Worm (Caenorhabditis elegans) whole organism, L3 larva: ENCODE results near the gene F49E8.7.
A peak's percentile ranks its signal among the peaks of the same experiment; 100 is the strongest.
"Not testable (repeated sequence)": the region's sequence is repeated elsewhere in the genome, so short reads cannot be mapped to it uniquely, and the experiment has no call there.

Source experiments
- aly-2 ChIP-seq: fragments of 150-350 bp; optimal IDR thresholded peaks from 2 replicates; lab custom pipeline; 2014; ENCODE audit warnings: missing biosample characterization, missing genetic modification characterization
- ceh-16 ChIP-seq: sonication (generic microtip); optimal IDR thresholded peaks from 2 replicates; lab custom pipeline; 2017; ENCODE audit warnings: missing biosample characterization, missing genetic modification characterization
- ceh-28 ChIP-seq: fragments of 150-350 bp; optimal IDR thresholded peaks from 2 replicates; lab custom pipeline; 2014; ENCODE audit warnings: missing biosample characterization, missing genetic modification reagents, missing genetic modification characterization
- ceh-9 ChIP-seq: sonication (generic microtip); optimal IDR thresholded peaks from 2 replicates; lab custom pipeline; 2018; ENCODE audit warnings: missing biosample characterization, missing genetic modification characterization
- daf-12 ChIP-seq: fragments of 150-350 bp; optimal IDR thresholded peaks from 2 replicates; lab custom pipeline; 2014; ENCODE audit warnings: missing biosample characterization, missing genetic modification reagents, missing genetic modification characterization
- egl-27 ChIP-seq: sonication (generic microtip); optimal IDR thresholded peaks from 4 replicates; lab custom pipeline; 2017; ENCODE audit warnings: missing biosample characterization, missing genetic modification reagents, missing genetic modification characterization
- egl-5 ChIP-seq: fragments of 150-350 bp; optimal IDR thresholded peaks from 2 replicates; lab custom pipeline; 2017; ENCODE audit warnings: missing biosample characterization, missing genetic modification reagents, missing genetic modification characterization, inconsistent platforms
- elt-2 ChIP-seq: sonication (generic microtip); optimal IDR thresholded peaks from 2 replicates; lab custom pipeline; 2016; ENCODE audit warnings: missing genetic modification reagents, mild to moderate bottlenecking, missing genetic modification characterization, missing compliant biosample characterization
- elt-3 ChIP-seq, 3 experiments: fragments of 150-350 bp in 1 of 3; sonication (generic microtip) in 2 of 3; optimal IDR thresholded peaks; 2 replicates in 2 of 3; 4 replicates in 1 of 3; lab custom pipeline; 2014 to 2017; ENCODE audit warnings: missing biosample characterization in 3 of 3, missing genetic modification characterization in 3 of 3
- fkh-10 ChIP-seq: sonication (generic microtip); optimal IDR thresholded peaks from 2 replicates; lab custom pipeline; 2017; ENCODE audit warnings: missing biosample characterization, missing genetic modification reagents, missing genetic modification characterization
- fkh-2 ChIP-seq: fragments of 150-350 bp; optimal IDR thresholded peaks from 2 replicates; lab custom pipeline; 2014; ENCODE audit warnings: missing biosample characterization, missing genetic modification reagents, missing genetic modification characterization
- fos-1 ChIP-seq: fragments of 150-350 bp; optimal IDR thresholded peaks from 2 replicates; lab custom pipeline; 2014; ENCODE audit warnings: missing biosample characterization, missing genetic modification characterization
- hmg-11 ChIP-seq: sonication (generic microtip); optimal IDR thresholded peaks from 2 replicates; lab custom pipeline; 2016; ENCODE audit warnings: missing genetic modification characterization, missing compliant biosample characterization
- jun-1 ChIP-seq: fragments of 150-350 bp; optimal IDR thresholded peaks from 2 replicates; lab custom pipeline; 2014; ENCODE audit warnings: missing biosample characterization, missing genetic modification reagents, missing genetic modification characterization
- lin-15B ChIP-seq: fragments of 150-350 bp; optimal IDR thresholded peaks from 2 replicates; lab custom pipeline; 2014; ENCODE audit warnings: missing biosample characterization, missing genetic modification characterization
- lin-39 ChIP-seq: fragments of 150-350 bp; optimal IDR thresholded peaks from 2 replicates; lab custom pipeline; 2018; ENCODE audit warnings: missing biosample characterization, missing genetic modification reagents, missing genetic modification characterization
- lsy-12 ChIP-seq: sonication (generic microtip); optimal IDR thresholded peaks from 2 replicates; lab custom pipeline; 2016; ENCODE audit warnings: mild to moderate bottlenecking, missing genetic modification characterization, missing compliant biosample characterization
- mdl-1 ChIP-seq: fragments of 150-350 bp; optimal IDR thresholded peaks from 2 replicates; lab custom pipeline; 2014; ENCODE audit warnings: missing biosample characterization, missing genetic modification characterization
- mml-1 ChIP-seq: fragments of 150-350 bp; sonication (generic microtip); optimal IDR thresholded peaks from 3 replicates; lab custom pipeline; 2014; ENCODE audit warnings: missing biosample characterization, missing genetic modification characterization
- nfya-1 ChIP-seq: sonication (generic microtip); optimal IDR thresholded peaks from 2 replicates; lab custom pipeline; 2017; ENCODE audit warnings: missing genetic modification characterization, mild to moderate bottlenecking, missing compliant biosample characterization, antibody characterized with exemption, moderate library complexity; ENCODE audit not compliant: insufficient read depth
- nhr-11 ChIP-seq: fragments of 150-350 bp; optimal IDR thresholded peaks from 2 replicates; lab custom pipeline; 2014; ENCODE audit warnings: missing biosample characterization, missing genetic modification characterization
- nhr-12 ChIP-seq: fragments of 150-350 bp; optimal IDR thresholded peaks from 2 replicates; lab custom pipeline; 2014; ENCODE audit warnings: missing biosample characterization, missing genetic modification characterization
- nhr-23 ChIP-seq: fragments of 150-350 bp; optimal IDR thresholded peaks from 2 replicates; lab custom pipeline; 2014; ENCODE audit warnings: missing biosample characterization, missing genetic modification reagents, missing genetic modification characterization
- nhr-25 ChIP-seq: sonication (generic microtip); optimal IDR thresholded peaks from 2 replicates; lab custom pipeline; 2017; ENCODE audit warnings: missing biosample characterization, missing genetic modification characterization
- nhr-67 ChIP-seq: fragments of 150-350 bp; optimal IDR thresholded peaks from 2 replicates; lab custom pipeline; 2014; ENCODE audit warnings: missing biosample characterization, missing genetic modification characterization
- pha-4 ChIP-seq: fragments of 150-350 bp; optimal IDR thresholded peaks from 2 replicates; lab custom pipeline; 2014; ENCODE audit warnings: missing biosample characterization, missing genetic modification reagents, missing genetic modification characterization
- pqm-1 ChIP-seq: fragments of 150-350 bp; optimal IDR thresholded peaks from 2 replicates; lab custom pipeline; 2017; ENCODE audit warnings: missing biosample characterization, missing genetic modification characterization, inconsistent platforms
- skn-1 ChIP-seq: fragments of 150-350 bp; optimal IDR thresholded peaks from 2 replicates; lab custom pipeline; 2014; ENCODE audit warnings: missing biosample characterization, missing genetic modification characterization
- snpc-4 ChIP-seq: fragments of 150-350 bp; optimal IDR thresholded peaks from 2 replicates; lab custom pipeline; 2014; ENCODE audit warnings: missing biosample characterization, missing genetic modification characterization
- unc-62 ChIP-seq: fragments of 150-350 bp; sonication (generic microtip); optimal IDR thresholded peaks from 4 replicates; lab custom pipeline; 2014; ENCODE audit warnings: missing biosample characterization, missing genetic modification reagents, missing genetic modification characterization
- zag-1 ChIP-seq: fragments of 150-350 bp; optimal IDR thresholded peaks from 2 replicates; lab custom pipeline; 2014; ENCODE audit warnings: missing biosample characterization, missing genetic modification characterization
- ztf-11 ChIP-seq: fragments of 150-350 bp; optimal IDR thresholded peaks from 2 replicates; lab custom pipeline; 2014; ENCODE audit warnings: missing biosample characterization, missing genetic modification characterization
- ztf-4 ChIP-seq: fragments of 150-350 bp; optimal IDR thresholded peaks from 2 replicates; lab custom pipeline; 2014; ENCODE audit warnings: missing biosample characterization, missing genetic modification characterization

F49E8.7 gene

ce11 chrIV:7568593-7568992, 12.4 kb upstream of the F49E8.7 start, which contains the start of gene clec-180:
Gene clec-180, plus strand, starts transcription at chrIV:7568893.
- TF ChIP-seq snpc-4 (tag; lab: Kevin White, UChicago) (no peak), ceh-16 (tag; lab: Kevin White, UChicago) (no peak), hmg-11 (tag; lab: Kevin White, UChicago) (no peak), lin-39 (no peak), lsy-12 (no peak), mml-1 (tag; lab: Kevin White, UChicago) (no peak), skn-1 (tag; lab: Kevin White, UChicago) (no peak)
- TF ChIP-seq, all 47 proteins: peak for 0

DNA sequence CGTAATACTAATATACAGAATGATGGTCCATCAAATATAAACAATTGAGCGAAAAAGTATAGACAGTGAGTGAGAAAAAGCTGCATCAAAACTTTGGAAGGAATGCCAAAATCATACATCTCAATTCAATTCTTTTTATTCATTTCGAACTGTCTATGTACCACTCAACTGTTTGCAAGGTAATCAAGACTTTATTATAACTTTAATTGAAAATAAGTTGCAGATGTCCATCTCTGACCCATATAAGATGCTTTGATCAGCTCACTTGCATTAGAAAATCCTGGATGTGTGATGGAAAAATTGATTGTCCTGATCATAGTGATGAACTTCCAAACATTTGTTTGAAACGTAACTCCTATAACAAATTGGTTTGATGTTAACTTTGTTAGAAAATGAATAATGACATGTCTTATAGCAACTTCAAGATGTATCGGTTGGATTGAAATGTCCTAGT, 11.4 kb upstream of the F49E8.7 start, which contains the start of gene F32E10.8:
Gene F32E10.8 (plus strand): TSS at position 51 of the 454 bp plus-strand sequence.
- TF ChIP-seq jun-1 (tag; lab: Kevin White, UChicago) = no peak
- TF ChIP-seq ztf-4 (tag; lab: Kevin White, UChicago) = no peak
- no peak for TF ChIP-seq nhr-11 (tag; lab: Kevin White, UChicago)
- no peak for TF ChIP-seq lsy-12
- TF ChIP-seq snpc-4 (tag; lab: Kevin White, UChicago) = no peak
- no peak for TF ChIP-seq mdl-1 (tag; lab: Kevin White, UChicago)
- TF ChIP-seq, all 47 proteins: peak for 0

ce11 chrIV:7563850-7564249, 7.7 kb upstream of the F49E8.7 start, which contains the start of gene F32E10.9:
Gene F32E10.9, minus strand, starts transcription at chrIV:7563950.
- TF ChIP-seq nhr-67, fkh-2, nfya-1 (tag; lab: Kevin White, UChicago): not testable (repeated sequence)

ce11 chrIV:7561614-7562142, 5.5 kb upstream of the F49E8.7 start, which contains the start of gene ima-3:
Gene ima-3, minus strand, starts transcription at chrIV:7561664.
- TF ChIP-seq zag-1 (tag; lab: Kevin White, UChicago) (no peak), lin-39 (peak; percentile 48), nhr-23 (tag; lab: Kevin White, UChicago) (peak; percentile 33), snpc-4 (tag; lab: Kevin White, UChicago) (peak; percentile 29), nfya-1 (tag; lab: Kevin White, UChicago) (peak; percentile 59), egl-5 (tag; lab: Kevin White, UChicago) (peak; percentile 53), elt-2 (tag; lab: Kevin White, UChicago) (peak; percentile 12), daf-12 (tag; lab: Kevin White, UChicago) (no peak), egl-27 (tag; lab: Kevin White, UChicago) (no peak), pha-4 (peak; percentile 78), ztf-4 (tag; lab: Kevin White, UChicago) (no peak), hmg-11 (tag; lab: Kevin White, UChicago) (peak; percentile 39), lin-15B (tag; lab: Kevin White, UChicago) (peak; percentile 75), ceh-28 (tag; lab: Kevin White, UChicago) (no peak)
- TF ChIP-seq, all 47 proteins: peak for 9

DNA sequence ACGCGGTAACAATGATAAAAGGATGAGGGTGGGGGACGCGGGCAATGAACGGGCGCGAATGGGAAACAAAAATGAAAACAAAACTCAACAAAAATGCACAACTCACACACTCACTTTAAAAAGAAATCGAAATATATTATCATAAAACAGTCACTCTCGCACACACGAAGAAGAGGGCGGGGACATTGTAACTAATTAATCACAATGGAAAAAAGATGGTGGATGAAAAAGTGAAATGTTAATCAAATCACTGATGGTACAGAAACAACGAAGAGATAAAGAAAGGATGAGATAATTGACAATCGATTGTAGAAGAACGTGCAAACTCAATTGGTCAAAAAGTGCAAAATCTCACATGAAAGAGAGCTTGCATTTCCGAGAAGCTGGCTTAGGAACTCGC, 3.1 kb upstream of the F49E8.7 start:
- TF ChIP-seq daf-12 (tag; lab: Kevin White, UChicago) = no peak

ce11 chrIV:7558653-7559052, 2.5 kb upstream of the F49E8.7 start:
- no peak for TF ChIP-seq nhr-25
- no peak for TF ChIP-seq egl-5 (tag; lab: Kevin White, UChicago)
- TF ChIP-seq fkh-10 (GFP tag; lab: Kevin White, UChicago) = no peak
- no peak for TF ChIP-seq fos-1 (tag; lab: Kevin White, UChicago)
- TF ChIP-seq aly-2 (tag; lab: Kevin White, UChicago) = no peak
- TF ChIP-seq pqm-1 (tag; lab: Kevin White, UChicago) = no peak
- TF ChIP-seq unc-62 (GFP tag; lab: Kevin White, UChicago) = no peak
- no peak for TF ChIP-seq snpc-4 (tag; lab: Kevin White, UChicago)
- TF ChIP-seq ztf-4 (tag; lab: Kevin White, UChicago) = no peak
- no peak for TF ChIP-seq nhr-12
- TF ChIP-seq mdl-1 (tag; lab: Kevin White, UChicago) = no peak
- no peak for TF ChIP-seq lin-15B (tag; lab: Kevin White, UChicago)
- no peak for TF ChIP-seq ztf-11 (tag; lab: Kevin White, UChicago)
- TF ChIP-seq elt-3 (tag; optimal IDR thresholded peaks at IDR 0.05; lab: Kevin White, UChicago) = no peak
- TF ChIP-seq ceh-28 (tag; lab: Kevin White, UChicago) = no peak
- no peak for TF ChIP-seq daf-12 (tag; lab: Kevin White, UChicago)
- TF ChIP-seq ceh-9 (tag; lab: Kevin White, UChicago) = no peak
- no peak for TF ChIP-seq mml-1 (tag; lab: Kevin White, UChicago)
